Fruit fly (Drosophila melanogaster): ENCODE results near the gene Jon25Bii.
A peak's percentile ranks its signal among the peaks of the same experiment; 100 is the strongest.

Gene Jon25Bii

dm6 chr2L:4915715-4916153, 37.2 kb downstream of the Jon25Bii start (continued):
- TF ChIP-seq Hr78 (GFP tag; optimal IDR thresholded peaks at IDR 0.05) (peak in 1 of 2 experiments; percentile 90), fd102C (GFP tag; optimal IDR thresholded peaks at IDR 0.05) (no peak), Dfd (GFP tag; optimal IDR thresholded peaks at IDR 0.05) (no peak), CkIIα-i1 (GFP tag; IDR thresholded peaks at IDR 0.05) (no peak), CG15011 (GFP tag; optimal IDR thresholded peaks at IDR 0.05) (no peak), bowl (GFP tag; IDR thresholded peaks at IDR 0.05) (no peak), Bteb2 (GFP tag; optimal IDR thresholded peaks at IDR 0.05) (no peak), CG15696 (tag; optimal IDR thresholded peaks at IDR 0.05) (peak; percentile 26), Jarid2 (GFP tag; optimal IDR thresholded peaks at IDR 0.05) (no peak), CG7745 (tag; optimal IDR thresholded peaks at IDR 0.05) (no peak), Fer3 (tag; optimal IDR thresholded peaks at IDR 0.05) (no peak), NC2α (GFP tag; optimal IDR thresholded peaks at IDR 0.05) (no peak), jumu (GFP tag; optimal IDR thresholded peaks at IDR 0.05) (no peak), Sox102F (GFP tag; optimal IDR thresholded peaks at IDR 0.05) (peak; percentile 39), dm (GFP tag; optimal IDR thresholded peaks at IDR 0.05) (no peak), CG14965 (GFP tag; optimal IDR thresholded peaks at IDR 0.05; ENCODE audit: borderline replicate concordance) (no peak), Sox100B (GFP tag; optimal IDR thresholded peaks at IDR 0.05) (peak; percentile 40), CG8089 (GFP tag; optimal IDR thresholded peaks at IDR 0.05) (no peak), ewg (GFP tag; optimal IDR thresholded peaks at IDR 0.05) (no peak), CG14014 (GFP tag; IDR thresholded peaks at IDR 0.05) (0 out of 2 replicates have a peak, but pooled peaks have one; percentile 9), dpn (GFP tag; optimal IDR thresholded peaks at IDR 0.05) (no peak), TFAM (GFP tag; optimal IDR thresholded peaks at IDR 0.05) (no peak), BEAF-32 (GFP tag; optimal IDR thresholded peaks at IDR 0.05) (no peak), crol (GFP tag; IDR thresholded peaks at IDR 0.05) (peak; percentile 54), CG12104 (GFP tag; optimal IDR thresholded peaks at IDR 0.05) (no peak), row (GFP tag; IDR thresholded peaks at IDR 0.05) (peak; percentile 35; the same call in 1 of the 3 replicates), Pdp1 (GFP tag; optimal IDR thresholded peaks at IDR 0.05) (no peak), Hr39 (optimal IDR thresholded peaks at IDR 0.05) (no peak), Max (GFP tag; optimal IDR thresholded peaks at IDR 0.05) (no peak), CG16813 (GFP tag; IDR thresholded peaks at IDR 0.05; ENCODE audit: partially characterized antibody) (no peak), sqz (GFP tag; optimal IDR thresholded peaks at IDR 0.05) (no peak), CG17829 (tag; optimal IDR thresholded peaks at IDR 0.05) (peak; percentile 30), CG15269 (tag; optimal IDR thresholded peaks at IDR 0.05) (peak; percentile 7), Awh (GFP tag; IDR thresholded peaks at IDR 0.05) (peak; percentile 53; the same call in 1 of the 2 replicates), CG4360 (GFP tag; IDR thresholded peaks at IDR 0.05) (peak; percentile 46), D19A (tag; optimal IDR thresholded peaks at IDR 0.05) (peak; percentile 36), CG5180 (GFP tag; optimal IDR thresholded peaks at IDR 0.05) (no peak), Lim3 (GFP tag; IDR thresholded peaks at IDR 0.05) (no peak), ara (GFP tag; IDR thresholded peaks at IDR 0.05) (no peak), CG6791 (GFP tag; IDR thresholded peaks at IDR 0.05; ENCODE audit: partially characterized antibody) (no peak), Vsx1 (GFP tag; optimal IDR thresholded peaks at IDR 0.05) (peak; percentile 15), Kr (GFP tag; optimal IDR thresholded peaks at IDR 0.05) (no peak), Oli (tag; optimal IDR thresholded peaks at IDR 0.05) (peak; percentile 22), Hr3 (GFP tag; optimal IDR thresholded peaks at IDR 0.05) (peak; percentile 17), MBD-R2 (GFP tag; IDR thresholded peaks at IDR 0.05) (no peak), ro (GFP tag; IDR thresholded peaks at IDR 0.05) (no peak), CG4820 (GFP tag; optimal IDR thresholded peaks at IDR 0.05) (peak; percentile 24), cwo (GFP tag; optimal IDR thresholded peaks at IDR 0.05) (peak; percentile 1), pita (GFP tag; optimal IDR thresholded peaks at IDR 0.05) (no peak), Xrp1 (GFP tag; IDR thresholded peaks at IDR 0.05) (peak; percentile 39), Mad (GFP tag; optimal IDR thresholded peaks at IDR 0.05) (no peak)

All from whole organism, embryonic.